Worm (Caenorhabditis elegans) whole organism, dauer: Measurements from ENCODE around the gene F31D5.7.
"Not testable (repeated sequence)": the region's sequence is repeated elsewhere in the genome, so short reads cannot be mapped to it uniquely, and the experiment has no call there.

Experiments
- unc-62 ChIP-seq: sonication (generic microtip); optimal IDR thresholded peaks from 2 replicates; lab custom pipeline; 2017; ENCODE audit warnings: missing biosample characterization, missing genetic modification reagents, missing genetic modification characterization

The F31D5.7 gene

ce11 chrII:4211113-4211512, at the start of gene F31D5.7:
Gene F31D5.7 (plus strand): TSS chrII:4211413.
- no peak for TF ChIP-seq unc-62 (GFP tag; lab: Kevin White, UChicago)

ce11 chrII:4167833-4168232, 43.4 kb upstream of the F31D5.7 start:
- no peak for TF ChIP-seq unc-62 (GFP tag; lab: Kevin White, UChicago)

- TF ChIP-seq unc-62 (GFP tag; lab: Kevin White, UChicago), result not testable (repeated sequence)
Observed at ce11 chrII:4168404-4168803, 42.8 kb upstream of the F31D5.7 start, which contains the start of gene R03H10.4. Gene R03H10.4 (minus strand): TSS chrII:4168504.

- TF ChIP-seq unc-62 (GFP tag; lab: Kevin White, UChicago), result no peak
Observed at ce11 chrII:4170508-4170907, 40.7 kb upstream of the F31D5.7 start, which contains the start of gene R03H10.5. Gene R03H10.5 (minus strand): TSS chrII:4170608.

- no peak for TF ChIP-seq unc-62 (GFP tag; lab: Kevin White, UChicago)
Observed at ce11 chrII:4173398-4173797, 37.8 kb upstream of the F31D5.7 start, which contains the start of gene R03H10.6. Gene R03H10.6 (minus strand): TSS chrII:4173498.

ce11 chrII:4173842-4174241, 37.4 kb upstream of the F31D5.7 start:
- no peak for TF ChIP-seq unc-62 (GFP tag; lab: Kevin White, UChicago)

ce11 chrII:4178838-4179237, 32.4 kb upstream of the F31D5.7 start, which contains the start of gene R03H10.7:
Gene R03H10.7 (minus strand): TSS chrII:4178938.
- TF ChIP-seq unc-62 (GFP tag; lab: Kevin White, UChicago), result no peak

ce11 chrII:4179897-4180296, 31.3 kb upstream of the F31D5.7 start, which contains the start of gene R03H10.1:
Gene R03H10.1 (plus strand): TSS chrII:4180248.
- no peak for TF ChIP-seq unc-62 (GFP tag; lab: Kevin White, UChicago)

ce11 chrII:4182364-4182763, 28.8 kb upstream of the F31D5.7 start, which contains the start of gene R03H10.11:
Gene R03H10.11 (plus strand): TSS chrII:4182664.
- TF ChIP-seq unc-62 (GFP tag; lab: Kevin White, UChicago), result no peak

- TF ChIP-seq unc-62 (GFP tag; lab: Kevin White, UChicago), result no peak
Observed at ce11 chrII:4183979-4184378, 27.2 kb upstream of the F31D5.7 start.

ce11 chrII:4186364-4186763, 24.8 kb upstream of the F31D5.7 start, which contains the start of gene cpna-1:
Gene cpna-1 (plus strand): TSS chrII:4186664.
- TF ChIP-seq unc-62 (GFP tag; lab: Kevin White, UChicago), result no peak

ce11 chrII:4194127-4194526, 17.1 kb upstream of the F31D5.7 start, which contains the start of gene mth-2:
Gene mth-2 (minus strand): TSS chrII:4194314.
- TF ChIP-seq unc-62 (GFP tag; lab: Kevin White, UChicago), result no peak

- no peak for TF ChIP-seq unc-62 (GFP tag; lab: Kevin White, UChicago)
Observed at ce11 chrII:4203729-4204184, 7.5 kb upstream of the F31D5.7 start, which contains the start of gene mth-1. Gene mth-1 (minus strand): TSS chrII:4203779.

ce11 chrII:4209071-4209747, 2.0 kb upstream of the F31D5.7 start, which contains the start of gene F31D5.6:
Gene F31D5.6 (plus strand): TSS chrII:4209697.
- no peak for TF ChIP-seq unc-62 (GFP tag; lab: Kevin White, UChicago)

- TF ChIP-seq unc-62 (GFP tag; lab: Kevin White, UChicago), result no peak
Observed at ce11 chrII:4215318-4215717, 4.1 kb downstream of the F31D5.7 start, which contains the start of gene F31D5.2. Gene F31D5.2 (plus strand): TSS chrII:4215618.

ce11 chrII:4219062-4219461, 7.8 kb downstream of the F31D5.7 start, which contains the start of gene F31D5.1:
Gene F31D5.1 (plus strand): TSS chrII:4219362.
- no peak for TF ChIP-seq unc-62 (GFP tag; lab: Kevin White, UChicago)
